Worm (Caenorhabditis elegans): ENCODE measurements around the gene srap-1.

Gene srap-1

DNA sequence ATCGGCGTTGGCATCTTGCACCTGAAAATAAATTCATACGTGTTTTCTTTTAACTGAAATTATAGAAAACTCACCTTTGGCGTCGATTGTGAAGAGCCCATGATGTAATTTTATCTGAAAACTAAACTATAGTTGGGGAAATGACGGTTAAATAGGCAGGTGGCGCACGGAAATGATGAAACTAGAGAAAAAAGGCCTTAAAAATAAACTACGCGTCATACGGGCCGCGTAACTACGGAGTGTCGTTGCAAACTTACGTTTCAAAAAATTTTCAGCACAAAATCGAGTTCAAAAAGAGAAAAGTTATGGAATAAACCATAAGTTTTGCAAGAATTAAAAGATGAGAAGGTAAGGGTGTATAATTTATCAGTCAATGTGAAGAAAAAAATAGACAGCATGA is 33.3 kb downstream of the srap-1 start, which contains the start of gene cchl-1:
Gene cchl-1, minus strand, starts transcription at position 114 of the 400 bp plus-strand sequence.
- TF ChIP-seq nfya-1 (tag; optimal IDR thresholded peaks at IDR 0.05) = peak; percentile 7
- TF ChIP-seq ttx-3 (tag; optimal IDR thresholded peaks at IDR 0.05) = no peak
- TF ChIP-seq ceh-48 (tag; optimal IDR thresholded peaks at IDR 0.05) = no peak

DNA sequence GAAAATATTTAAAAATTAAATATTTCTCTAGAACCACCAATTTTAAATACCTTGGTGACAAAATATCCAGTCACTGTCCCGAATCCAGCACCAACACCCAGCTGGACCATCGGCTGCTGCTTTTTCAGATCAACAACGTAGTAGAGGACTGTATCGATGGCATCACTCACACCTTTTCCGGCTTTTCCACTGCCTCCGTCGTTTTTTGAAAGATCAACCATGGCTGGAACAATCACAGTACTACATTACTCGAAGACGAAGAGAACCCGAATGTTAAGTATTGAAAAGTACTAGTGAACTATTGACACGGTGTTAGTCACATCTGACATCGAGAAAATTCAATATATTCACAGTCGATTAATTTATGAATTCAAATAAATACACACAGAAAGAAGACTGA is 34.1 kb downstream of the srap-1 start, which contains the start of gene fndc-1:
Gene fndc-1, minus strand, starts transcription at position 227 of the 400 bp plus-strand sequence.
- TF ChIP-seq che-1 (tag; optimal IDR thresholded peaks at IDR 0.05) = no peak
- TF ChIP-seq ama-1 (optimal IDR thresholded peaks at IDR 0.05) = no peak
- no peak for TF ChIP-seq ceh-14 (tag; optimal IDR thresholded peaks at IDR 0.05)
- TF ChIP-seq pha-4 (tag; optimal IDR thresholded peaks at IDR 0.05) = no peak
- TF ChIP-seq rnt-1 (tag; optimal IDR thresholded peaks at IDR 0.05) = no peak
- TF ChIP-seq unc-86 (tag; optimal IDR thresholded peaks at IDR 0.05) = no peak
- TF ChIP-seq pha-2 (tag; optimal IDR thresholded peaks at IDR 0.05) = no peak
- TF ChIP-seq C38D4.7 (GFP tag; optimal IDR thresholded peaks at IDR 0.05) = no peak
- TF ChIP-seq odd-2 (tag; optimal IDR thresholded peaks at IDR 0.05) = no peak
- no peak for TF ChIP-seq fkh-6 (tag; optimal IDR thresholded peaks at IDR 0.05)
- no peak for TF ChIP-seq K09A11.1 (tag; optimal IDR thresholded peaks at IDR 0.05; ENCODE audit: insufficient read depth)
- TF ChIP-seq elt-2 (tag; optimal IDR thresholded peaks at IDR 0.05) = no peak
- no peak for TF ChIP-seq nfya-1 (tag; optimal IDR thresholded peaks at IDR 0.05)
- no peak for TF ChIP-seq ceh-30 (tag; optimal IDR thresholded peaks at IDR 0.05)
- TF ChIP-seq pqm-1 (tag; optimal IDR thresholded peaks at IDR 0.05) = no peak
- no peak for TF ChIP-seq nhr-232 (tag; optimal IDR thresholded peaks at IDR 0.05)
- TF ChIP-seq nhr-11 (tag; optimal IDR thresholded peaks at IDR 0.05) = no peak
- no peak for TF ChIP-seq madf-2 (tag; optimal IDR thresholded peaks at IDR 0.05)
- TF ChIP-seq hlh-8 (tag; optimal IDR thresholded peaks at IDR 0.05) = no peak

DNA sequence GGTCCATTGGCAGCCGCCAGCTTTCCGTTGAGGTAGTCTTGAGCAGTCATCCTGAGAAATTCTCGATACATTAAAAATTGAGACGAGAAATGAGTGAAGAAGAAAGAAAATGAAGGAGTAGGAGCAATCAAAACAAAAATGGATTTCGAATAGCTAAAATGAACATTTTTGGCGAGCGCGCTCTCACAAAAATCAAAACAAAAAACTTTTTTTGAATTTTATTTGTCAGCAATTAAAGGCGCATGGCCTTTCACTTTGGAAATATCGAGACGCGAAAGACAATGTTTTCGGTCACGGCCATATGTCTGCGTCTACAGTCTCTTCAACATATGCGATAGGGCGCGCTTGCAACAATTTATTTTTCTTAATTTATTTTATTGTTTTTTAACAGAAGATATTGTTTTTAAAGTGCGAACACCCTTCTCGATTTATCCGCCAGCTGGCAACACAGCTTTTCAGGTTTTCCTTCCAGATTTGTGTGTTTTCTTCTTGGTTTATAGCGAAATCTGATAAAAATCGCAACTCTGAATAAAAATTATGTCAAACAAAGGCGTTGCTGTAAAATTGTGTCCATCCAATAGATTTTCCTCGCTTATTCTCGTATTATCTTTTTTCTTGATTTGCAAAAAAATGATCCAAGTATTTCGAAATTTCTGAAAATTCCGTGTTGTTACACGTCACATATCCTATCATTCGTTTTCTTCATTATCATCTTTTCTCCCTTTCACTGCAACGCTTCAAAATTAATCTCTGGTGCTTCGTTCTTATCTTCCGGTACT is 36.0 kb downstream of the srap-1 start, which contains the start of the genes rpn-9 and T06D8.9:
Gene rpn-9, minus strand, starts transcription at position 51 of the 779 bp plus-strand sequence.
Gene T06D8.9, plus strand, starts transcription at position 729 of the 779 bp plus-strand sequence.
- no peak for TF ChIP-seq hlh-15 (tag; optimal IDR thresholded peaks at IDR 0.05)
- no peak for TF ChIP-seq ceh-24 (tag; optimal IDR thresholded peaks at IDR 0.05)
- TF ChIP-seq ets-4 (tag; optimal IDR thresholded peaks at IDR 0.05) = no peak
- TF ChIP-seq fkh-10 (GFP tag; optimal IDR thresholded peaks at IDR 0.05) = no peak
- no peak for TF ChIP-seq ceh-30 (tag; optimal IDR thresholded peaks at IDR 0.05)
- TF ChIP-seq ceh-2 (tag; optimal IDR thresholded peaks at IDR 0.05) = peak; percentile 43
- no peak for TF ChIP-seq elt-2 (tag; optimal IDR thresholded peaks at IDR 0.05)
- TF ChIP-seq lim-6 (tag; optimal IDR thresholded peaks at IDR 0.05) = no peak
- no peak for TF ChIP-seq odd-2 (tag; optimal IDR thresholded peaks at IDR 0.05)
- TF ChIP-seq C38D4.7 (GFP tag; optimal IDR thresholded peaks at IDR 0.05) = no peak
- peak; percentile 29 for TF ChIP-seq ceh-14 (tag; optimal IDR thresholded peaks at IDR 0.05)
- no peak for TF ChIP-seq pqm-1 (tag; optimal IDR thresholded peaks at IDR 0.05)
- TF ChIP-seq che-1 (tag; optimal IDR thresholded peaks at IDR 0.05) = no peak
- no peak for TF ChIP-seq ahr-1 (tag; optimal IDR thresholded peaks at IDR 0.05)
- TF ChIP-seq pag-3 (tag; optimal IDR thresholded peaks at IDR 0.05; ENCODE audit: borderline replicate concordance) = no peak
- TF ChIP-seq syd-9 (tag; optimal IDR thresholded peaks at IDR 0.05) = no peak
- TF ChIP-seq dmd-4 (tag; optimal IDR thresholded peaks at IDR 0.05; ENCODE audit: borderline replicate concordance) = no peak
- no peak for TF ChIP-seq nhr-11 (tag; optimal IDR thresholded peaks at IDR 0.05)
- TF ChIP-seq ceh-31 (tag; optimal IDR thresholded peaks at IDR 0.05) = peak; percentile 65
- peak; percentile 59 for TF ChIP-seq hlh-30 (tag; optimal IDR thresholded peaks at IDR 0.05; ENCODE audit: insufficient read depth)
- TF ChIP-seq hlh-8 (tag; optimal IDR thresholded peaks at IDR 0.05) = peak; percentile 23
- TF ChIP-seq unc-55 (GFP tag; optimal IDR thresholded peaks at IDR 0.05) = peak; percentile 56
- no peak for TF ChIP-seq ztf-16 (tag; optimal IDR thresholded peaks at IDR 0.05)
- no peak for TF ChIP-seq sox-4 (tag; optimal IDR thresholded peaks at IDR 0.05)
- TF ChIP-seq lin-11 (tag; optimal IDR thresholded peaks at IDR 0.05) = no peak
- TF ChIP-seq fax-1 (tag; optimal IDR thresholded peaks at IDR 0.05) = no peak
- TF ChIP-seq hlh-13 (GFP tag; optimal IDR thresholded peaks at IDR 0.05) = no peak
- TF ChIP-seq mec-3 (tag; optimal IDR thresholded peaks at IDR 0.05; ENCODE audit: borderline replicate concordance) = no peak
- TF ChIP-seq unc-42 (tag; optimal IDR thresholded peaks at IDR 0.05) = peak; percentile 88
- no peak for TF ChIP-seq hlh-6 (tag; optimal IDR thresholded peaks at IDR 0.05)
- peak; percentile 46 for TF ChIP-seq tbx-2 (tag; optimal IDR thresholded peaks at IDR 0.05)
- no peak for TF ChIP-seq ceh-48 (tag; optimal IDR thresholded peaks at IDR 0.05)
- no peak for TF ChIP-seq C08G9.2 (tag; optimal IDR thresholded peaks at IDR 0.05)
- no peak for TF ChIP-seq eyg-1 (tag; optimal IDR thresholded peaks at IDR 0.05)
- no peak for TF ChIP-seq ceh-22 (tag; optimal IDR thresholded peaks at IDR 0.05)
- TF ChIP-seq pha-4 (tag; optimal IDR thresholded peaks at IDR 0.05) = no peak
- TF ChIP-seq unc-86 (tag; optimal IDR thresholded peaks at IDR 0.05) = no peak
- no peak for TF ChIP-seq F13H6.1 (tag; optimal IDR thresholded peaks at IDR 0.05)

All from whole organism, late embryonic.